Worm (Caenorhabditis elegans) whole organism, early embryonic: ENCODE measurements around the gene fbxa-14.

Experiments
- F13C5.2 ChIP-seq: sonication (generic microtip); optimal IDR thresholded peaks from 2 replicates; lab custom pipeline; 2017; ENCODE audit warnings: mild to moderate bottlenecking, missing genetic modification characterization, inconsistent platforms, missing compliant biosample characterization
- ama-1 ChIP-seq: fragments of 150-350 bp; optimal IDR thresholded peaks from 2 replicates; lab custom pipeline; 2014
- hmbx-1 ChIP-seq: sonication (generic microtip); optimal IDR thresholded peaks from 2 replicates; lab custom pipeline; 2016; ENCODE audit warnings: mild to moderate bottlenecking, missing genetic modification characterization, missing compliant biosample characterization
- sea-1 ChIP-seq: fragments of 200-800 bp; sonication (Bioruptor generic); conservative IDR thresholded peaks from 2 replicates; pipeline ENCODE4 v1.3.6; 2022; ENCODE audit warnings: missing genetic modification characterization, missing compliant biosample characterization

DNA sequence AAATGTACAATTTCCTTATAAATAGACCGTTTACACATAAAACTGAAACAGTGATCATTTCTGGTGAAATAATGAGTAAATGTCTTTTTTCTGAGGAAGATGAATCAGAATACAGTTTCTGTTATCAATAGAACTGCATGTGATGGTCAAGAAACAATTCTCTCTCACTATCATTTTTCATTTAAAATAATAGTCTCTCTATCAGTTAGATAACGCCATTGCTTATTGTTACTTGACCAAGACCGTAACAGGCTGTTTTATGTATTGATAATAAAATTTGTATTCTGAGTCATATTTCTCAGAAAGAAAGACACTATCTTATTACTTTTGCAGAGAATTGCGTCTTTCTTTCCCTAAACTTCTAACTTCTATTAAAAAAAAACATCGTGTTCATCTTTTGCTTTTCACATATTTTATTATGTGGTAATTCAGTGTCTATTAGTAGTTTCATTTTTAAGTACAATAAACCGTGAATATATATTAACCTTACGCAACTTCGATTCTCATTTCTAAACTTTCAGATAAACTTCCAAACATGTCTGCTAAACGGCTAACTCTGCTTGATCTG is 29.2 kb downstream of the fbxa-14 start, which contains the start of gene fbxa-35:
- TF ChIP-seq hmbx-1 (tag; lab: Kevin White, UChicago) (no peak), sea-1 (GFP tag; lab: Robert Waterston, UW) (no peak), ama-1 (lab: Kevin White, UChicago) (no peak), F13C5.2 (no peak)
